Worm (Caenorhabditis elegans) whole organism, late embryonic: Measurements from ENCODE around the gene sek-3.

ENCODE experiments used
- C08G9.2 ChIP-seq: sonication (generic microtip); optimal IDR thresholded peaks from 2 replicates; lab custom pipeline; 2016; ENCODE audit warnings: mild to moderate bottlenecking, missing genetic modification characterization, moderate library complexity, missing compliant biosample characterization
- C38D4.7 ChIP-seq: fragments of 200-800 bp; sonication (Bioruptor generic); optimal IDR thresholded peaks from 2 replicates; lab custom pipeline; 2018; ENCODE audit warnings: mild to moderate bottlenecking, missing genetic modification characterization, moderate library complexity, missing compliant biosample characterization
- F13H6.1 ChIP-seq: sonication (generic microtip); optimal IDR thresholded peaks from 2 replicates; lab custom pipeline; 2016; ENCODE audit warnings: missing genetic modification characterization, missing compliant biosample characterization
- Y22D7AL.16 ChIP-seq: sonication (generic microtip); optimal IDR thresholded peaks from 2 replicates; lab custom pipeline; 2016; ENCODE audit warnings: missing genetic modification characterization, missing compliant biosample characterization
- ahr-1 ChIP-seq: sonication (generic microtip); optimal IDR thresholded peaks from 2 replicates; lab custom pipeline; 2016; ENCODE audit warnings: missing genetic modification characterization, missing compliant biosample characterization
- ceh-18 ChIP-seq: sonication (generic microtip); optimal IDR thresholded peaks from 2 replicates; lab custom pipeline; 2016; ENCODE audit warnings: missing genetic modification characterization, missing compliant biosample characterization
- ceh-19 ChIP-seq: fragments of 200-800 bp; sonication (Bioruptor generic); optimal IDR thresholded peaks from 2 replicates; lab custom pipeline; 2018; ENCODE audit warnings: mild to moderate bottlenecking, missing genetic modification characterization, missing compliant biosample characterization
- ceh-30 ChIP-seq: fragments of 150-350 bp; optimal IDR thresholded peaks from 2 replicates; lab custom pipeline; 2014; ENCODE audit warnings: missing biosample characterization, missing genetic modification characterization
- ceh-45 ChIP-seq: fragments of 200-800 bp; sonication (Bioruptor generic); IDR thresholded peaks from 2 replicates; pipeline ENCODE4 v1.3.6; 2022; ENCODE audit warnings: missing genetic modification reagents, missing genetic modification characterization, missing compliant biosample characterization
- ceh-6 ChIP-seq: fragments of 200-800 bp; sonication (Bioruptor generic); optimal IDR thresholded peaks from 2 replicates; lab custom pipeline; 2018; ENCODE audit warnings: mild to moderate bottlenecking, missing genetic modification characterization, missing compliant biosample characterization
- che-1 ChIP-seq: sonication (generic microtip); optimal IDR thresholded peaks from 2 replicates; lab custom pipeline; 2016; ENCODE audit warnings: mild to moderate bottlenecking, missing genetic modification characterization, missing compliant biosample characterization
- dve-1 ChIP-seq: sonication (generic microtip); optimal IDR thresholded peaks from 2 replicates; lab custom pipeline; 2017; ENCODE audit warnings: antibody characterized with exemption, mild to moderate bottlenecking, missing genetic modification characterization, missing compliant biosample characterization
- elt-2 ChIP-seq: sonication (generic microtip); optimal IDR thresholded peaks from 2 replicates; lab custom pipeline; 2016; ENCODE audit warnings: missing genetic modification reagents, missing genetic modification characterization, missing compliant biosample characterization
- ets-4 ChIP-seq: sonication (generic microtip); optimal IDR thresholded peaks from 2 replicates; lab custom pipeline; 2016; ENCODE audit warnings: missing genetic modification characterization, missing compliant biosample characterization
- eyg-1 ChIP-seq: sonication (generic microtip); optimal IDR thresholded peaks from 2 replicates; lab custom pipeline; 2016; ENCODE audit warnings: missing genotype, missing genetic modification characterization, missing compliant biosample characterization
- fax-1 ChIP-seq: sonication (generic microtip); optimal IDR thresholded peaks from 2 replicates; lab custom pipeline; 2016; ENCODE audit warnings: missing genotype, missing genetic modification characterization, missing compliant biosample characterization
- fkh-10 ChIP-seq: fragments of 150-350 bp; optimal IDR thresholded peaks from 2 replicates; lab custom pipeline; 2014; ENCODE audit warnings: missing biosample characterization, missing genetic modification reagents, missing genetic modification characterization
- fkh-6 ChIP-seq: sonication (generic microtip); optimal IDR thresholded peaks from 2 replicates; lab custom pipeline; 2016; ENCODE audit warnings: missing genetic modification characterization, missing compliant biosample characterization
- gmeb-2 ChIP-seq: sonication (generic microtip); optimal IDR thresholded peaks from 2 replicates; lab custom pipeline; 2016; ENCODE audit warnings: missing genetic modification characterization, inconsistent platforms, missing compliant biosample characterization
- hlh-13 ChIP-seq: fragments of 200-800 bp; sonication (Bioruptor generic); optimal IDR thresholded peaks from 2 replicates; lab custom pipeline; 2018; ENCODE audit warnings: mild to moderate bottlenecking, missing genetic modification characterization, missing compliant biosample characterization
- hlh-6 ChIP-seq: sonication (generic microtip); optimal IDR thresholded peaks from 2 replicates; lab custom pipeline; 2016; ENCODE audit warnings: missing genotype, missing genetic modification characterization, missing compliant biosample characterization
- hlh-8 ChIP-seq: sonication (generic microtip); optimal IDR thresholded peaks from 2 replicates; lab custom pipeline; 2016; ENCODE audit warnings: missing genotype, missing genetic modification characterization, missing compliant biosample characterization
- lim-6 ChIP-seq: sonication (generic microtip); optimal IDR thresholded peaks from 2 replicates; lab custom pipeline; 2016; ENCODE audit warnings: missing genetic modification characterization, missing compliant biosample characterization
- lin-11 ChIP-seq: fragments of 200-800 bp; sonication (Bioruptor generic); optimal IDR thresholded peaks from 2 replicates; lab custom pipeline; 2018; ENCODE audit warnings: mild to moderate bottlenecking, missing genetic modification characterization, missing compliant biosample characterization
- mec-3 ChIP-seq: sonication (generic microtip); optimal IDR thresholded peaks from 2 replicates; lab custom pipeline; 2016; ENCODE audit warnings: borderline replicate concordance, missing genetic modification characterization, missing compliant biosample characterization
- nhr-232 ChIP-seq: sonication (generic microtip); optimal IDR thresholded peaks from 2 replicates; lab custom pipeline; 2016; ENCODE audit warnings: missing genetic modification characterization, missing compliant biosample characterization
- pag-3 ChIP-seq: sonication (generic microtip); optimal IDR thresholded peaks from 2 replicates; lab custom pipeline; 2016; ENCODE audit warnings: missing compliant biosample characterization, missing genetic modification characterization, borderline replicate concordance
- pat-9 ChIP-seq: fragments of 200-800 bp; sonication (Bioruptor generic); optimal IDR thresholded peaks from 2 replicates; lab custom pipeline; 2018; ENCODE audit warnings: mild to moderate bottlenecking, missing genetic modification characterization, moderate library complexity, missing compliant biosample characterization
- pha-2 ChIP-seq: sonication (generic microtip); optimal IDR thresholded peaks from 2 replicates; lab custom pipeline; 2017; ENCODE audit warnings: mild to moderate bottlenecking, missing genetic modification characterization, missing compliant biosample characterization
- pqm-1 ChIP-seq: sonication (generic microtip); optimal IDR thresholded peaks from 2 replicates; lab custom pipeline; 2016; ENCODE audit warnings: missing genetic modification characterization, missing compliant biosample characterization
- pros-1 ChIP-seq: fragments of 150-350 bp; optimal IDR thresholded peaks from 2 replicates; lab custom pipeline; 2014; ENCODE audit warnings: missing biosample characterization, missing genetic modification reagents, missing genetic modification characterization
- ref-2 ChIP-seq: sonication (generic microtip); optimal IDR thresholded peaks from 2 replicates; lab custom pipeline; 2016; ENCODE audit warnings: missing genetic modification characterization, missing compliant biosample characterization
- rnt-1 ChIP-seq: sonication (generic microtip); optimal IDR thresholded peaks from 2 replicates; lab custom pipeline; 2016; ENCODE audit warnings: missing genetic modification characterization, missing compliant biosample characterization
- sdc-2 ChIP-seq: sonication (generic microtip); optimal IDR thresholded peaks from 2 replicates; lab custom pipeline; 2016; ENCODE audit warnings: missing genotype, missing genetic modification characterization, missing compliant biosample characterization
- sox-4 ChIP-seq: sonication (generic microtip); optimal IDR thresholded peaks from 2 replicates; lab custom pipeline; 2017; ENCODE audit warnings: mild to moderate bottlenecking, missing genetic modification characterization, inconsistent platforms, missing compliant biosample characterization
- tbx-2 ChIP-seq: sonication (generic microtip); optimal IDR thresholded peaks from 2 replicates; lab custom pipeline; 2016; ENCODE audit warnings: missing genetic modification characterization, missing compliant biosample characterization
- tbx-7 ChIP-seq: sonication (generic microtip); optimal IDR thresholded peaks from 2 replicates; lab custom pipeline; 2016; ENCODE audit warnings: missing genotype, missing genetic modification characterization, missing compliant biosample characterization
- ttx-3 ChIP-seq: sonication (generic microtip); optimal IDR thresholded peaks from 2 replicates; lab custom pipeline; 2016; ENCODE audit warnings: missing genetic modification reagents, missing genetic modification characterization, missing compliant biosample characterization
- unc-3 ChIP-seq, 2 experiments: fragments of 200-800 bp in 1 of 2; sonication (Bioruptor generic) in 1 of 2; sonication (generic microtip) in 1 of 2; conservative IDR thresholded peaks in 1 of 2; optimal IDR thresholded peaks in 1 of 2; 2 replicates each; pipeline versions ENCODE4 v1.3.6 to Lab custom; 2016 to 2022; ENCODE audit warnings: missing compliant biosample characterization in 2 of 2, missing genetic modification characterization in 2 of 2, missing genetic modification reagents in 1 of 2
- unc-55 ChIP-seq: sonication (generic microtip); optimal IDR thresholded peaks from 2 replicates; lab custom pipeline; 2017; ENCODE audit warnings: missing biosample characterization, missing genetic modification reagents, missing genetic modification characterization
- unc-86 ChIP-seq: sonication (generic microtip); optimal IDR thresholded peaks from 2 replicates; lab custom pipeline; 2016; ENCODE audit warnings: missing genetic modification characterization, missing compliant biosample characterization
- zip-5 ChIP-seq: sonication (generic microtip); optimal IDR thresholded peaks from 2 replicates; lab custom pipeline; 2016; ENCODE audit warnings: missing genetic modification characterization, missing compliant biosample characterization
- ztf-16 ChIP-seq: sonication (generic microtip); optimal IDR thresholded peaks from 2 replicates; lab custom pipeline; 2017; ENCODE audit warnings: missing genetic modification characterization, missing compliant biosample characterization

sek-3 gene

ce11 chrX:5037673-5038072, 20.0 kb downstream of the sek-3 start, which contains the start of gene ZC449.5:
TSS of gene ZC449.5 (minus strand) at chrX:5037773.
- no peak for TF ChIP-seq nhr-232
- TF ChIP-seq pros-1 (tag; lab: Kevin White, UChicago), result no peak
- no peak for TF ChIP-seq ceh-18 (tag; lab: Kevin White, UChicago)
- TF ChIP-seq fkh-6 (tag; lab: Kevin White, UChicago), result no peak
- TF ChIP-seq unc-3 (GFP tag; conservative IDR thresholded peaks at IDR 0.05; lab: Robert Waterston, UW), result no peak
- no peak for TF ChIP-seq unc-3 (tag; optimal IDR thresholded peaks at IDR 0.05; lab: Kevin White, UChicago)
- TF ChIP-seq pha-2 (tag; lab: Kevin White, UChicago), result no peak
- TF ChIP-seq dve-1 (tag; lab: Kevin White, UChicago), result no peak

- peak; percentile 81 for TF ChIP-seq unc-55 (GFP tag; lab: Kevin White, UChicago)
- no peak for TF ChIP-seq ceh-18 (tag; lab: Kevin White, UChicago)
- TF ChIP-seq, all 69 proteins: peak for 1
These were observed 21.1 kb downstream of the sek-3 start for ce11 chrX:5038812-5039211.

ce11 chrX:5040038-5040437, 22.3 kb downstream of the sek-3 start:
- TF ChIP-seq dve-1 (tag; lab: Kevin White, UChicago) (no peak), ets-4 (tag; lab: Kevin White, UChicago) (no peak), ztf-16 (tag; lab: Kevin White, UChicago) (no peak), ceh-45 (GFP tag; lab: Robert Waterston, UW) (no peak), pqm-1 (tag; lab: Kevin White, UChicago) (no peak), unc-86 (tag; lab: Kevin White, UChicago) (no peak), ahr-1 (no peak), eyg-1 (tag; lab: Kevin White, UChicago) (no peak), tbx-7 (tag; lab: Kevin White, UChicago) (no peak), lin-11 (no peak), pag-3 (no peak), ceh-30 (tag; lab: Kevin White, UChicago) (no peak), rnt-1 (tag; lab: Kevin White, UChicago) (no peak), sox-4 (tag; lab: Kevin White, UChicago) (no peak), mec-3 (no peak), pha-2 (tag; lab: Kevin White, UChicago) (no peak)

DNA sequence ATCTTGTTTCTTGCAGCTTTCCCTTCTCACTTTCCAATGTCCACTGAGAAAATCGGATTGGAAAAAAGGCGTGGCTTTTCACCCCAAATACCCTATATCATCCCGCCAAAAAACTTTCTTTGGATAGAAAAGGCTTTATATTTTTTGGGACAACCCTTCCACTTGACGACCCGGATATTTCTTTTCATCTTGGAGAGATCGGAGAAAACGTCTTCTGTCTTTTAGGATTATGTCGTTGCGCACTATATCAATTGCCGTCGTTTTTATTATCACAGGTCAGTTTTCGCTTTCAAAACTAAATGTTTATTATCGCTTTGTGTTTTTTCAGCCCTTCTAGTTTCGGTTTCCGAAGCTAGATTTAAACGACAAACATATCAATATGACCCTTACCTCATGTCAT, 26.2 kb downstream of the sek-3 start, which contains the start of gene Y64H9A.2:
Gene Y64H9A.2, plus strand, starts transcription at position 90 of the 400 bp plus-strand sequence.
- no peak for TF ChIP-seq tbx-7 (tag; lab: Kevin White, UChicago)
- TF ChIP-seq elt-2 (tag; lab: Kevin White, UChicago), result no peak
- no peak for TF ChIP-seq fkh-10 (GFP tag; lab: Kevin White, UChicago)
- TF ChIP-seq ets-4 (tag; lab: Kevin White, UChicago), result no peak
- TF ChIP-seq zip-5 (tag; lab: Kevin White, UChicago), result no peak
- TF ChIP-seq ceh-30 (tag; lab: Kevin White, UChicago), result no peak

DNA sequence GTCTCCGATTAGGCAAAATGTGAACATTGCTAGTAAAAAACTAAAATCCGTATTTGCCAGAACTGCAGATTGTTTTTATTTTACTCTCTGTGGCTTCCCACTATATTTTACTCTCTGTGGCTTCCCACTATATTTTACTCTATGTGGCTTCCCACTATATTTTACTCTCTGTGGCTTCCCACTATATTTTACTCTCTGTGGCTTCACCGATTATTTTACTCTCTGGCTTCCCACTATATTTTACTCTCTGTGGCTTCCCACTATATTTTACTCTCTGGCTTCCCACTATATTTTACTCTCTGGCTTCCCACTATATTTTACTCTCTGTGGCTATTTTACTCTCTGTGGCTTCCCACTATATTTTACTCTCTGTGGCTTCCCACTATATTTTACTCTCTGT, 38.5 kb downstream of the sek-3 start:
- TF ChIP-seq ets-4 (tag; lab: Kevin White, UChicago), result peak; percentile 34
- peak; percentile 93 for TF ChIP-seq tbx-2
- peak; percentile 39 for TF ChIP-seq C08G9.2 (tag; lab: Kevin White, UChicago)
- TF ChIP-seq lin-11, result peak; percentile 79
- TF ChIP-seq ztf-16 (tag; lab: Kevin White, UChicago), result peak; percentile 1
- TF ChIP-seq fax-1, result peak; percentile 56
- peak; percentile 34 for TF ChIP-seq C38D4.7 (GFP tag; lab: Kevin White, UChicago)
- peak; percentile 15 for TF ChIP-seq ttx-3 (tag; lab: Kevin White, UChicago)
- TF ChIP-seq ref-2 (tag; lab: Kevin White, UChicago), result peak; percentile 56
- TF ChIP-seq hlh-8 (tag; lab: Kevin White, UChicago), result peak; percentile 79
- TF ChIP-seq ceh-6 (GFP tag; lab: Kevin White, UChicago), result peak; percentile 59
- peak; percentile 66 for TF ChIP-seq F13H6.1 (tag; lab: Kevin White, UChicago)
- peak; percentile 37 for TF ChIP-seq eyg-1 (tag; lab: Kevin White, UChicago)
- TF ChIP-seq pqm-1 (tag; lab: Kevin White, UChicago), result peak; percentile 87
- TF ChIP-seq Y22D7AL.16, result peak; percentile 92
- TF ChIP-seq hlh-13 (GFP tag; lab: Kevin White, UChicago), result peak; percentile 89
- TF ChIP-seq pat-9 (tag; lab: Kevin White, UChicago), result peak; percentile 77
- TF ChIP-seq sdc-2 (tag; lab: Kevin White, UChicago), result peak; percentile 38
- TF ChIP-seq lim-6 (tag; lab: Kevin White, UChicago), result peak; percentile 68
- peak; percentile 66 for TF ChIP-seq gmeb-2 (tag; lab: Kevin White, UChicago)
- peak; percentile 84 for TF ChIP-seq hlh-6 (tag; lab: Kevin White, UChicago)
- TF ChIP-seq elt-2 (tag; lab: Kevin White, UChicago), result peak; percentile 29
- peak; percentile 79 for TF ChIP-seq che-1
- TF ChIP-seq fkh-6 (tag; lab: Kevin White, UChicago), result peak; percentile 84
- TF ChIP-seq ceh-19, result peak; percentile 73
